Worm (Caenorhabditis elegans) whole organism, late embryonic: ENCODE results near the gene T24A6.20.
"Not testable (repeated sequence)": the region's sequence is repeated elsewhere in the genome, so short reads cannot be mapped to it uniquely, and the experiment has no call there.

Experiments used
- T23F11.4 ChIP-seq: fragments of 200-800 bp; sonication (Bioruptor generic); optimal IDR thresholded peaks from 2 replicates; lab custom pipeline; 2018; ENCODE audit warnings: mild to moderate bottlenecking, missing genetic modification characterization, missing compliant biosample characterization
- ama-1 ChIP-seq: fragments of 150-350 bp; optimal IDR thresholded peaks from 2 replicates; lab custom pipeline; 2014
- ceh-14 ChIP-seq: sonication (generic microtip); optimal IDR thresholded peaks from 2 replicates; lab custom pipeline; 2016; ENCODE audit warnings: missing genotype, missing genetic modification characterization, missing compliant biosample characterization
- ceh-18 ChIP-seq: sonication (generic microtip); optimal IDR thresholded peaks from 2 replicates; lab custom pipeline; 2016; ENCODE audit warnings: missing genetic modification characterization, missing compliant biosample characterization
- ceh-19 ChIP-seq: fragments of 200-800 bp; sonication (Bioruptor generic); optimal IDR thresholded peaks from 2 replicates; lab custom pipeline; 2018; ENCODE audit warnings: mild to moderate bottlenecking, missing genetic modification characterization, missing compliant biosample characterization
- ceh-2 ChIP-seq: sonication (generic microtip); optimal IDR thresholded peaks from 2 replicates; lab custom pipeline; 2016; ENCODE audit warnings: missing genotype, missing genetic modification characterization, missing compliant biosample characterization
- ceh-45 ChIP-seq: fragments of 200-800 bp; sonication (Bioruptor generic); IDR thresholded peaks from 2 replicates; pipeline ENCODE4 v1.3.6; 2022; ENCODE audit warnings: missing genetic modification reagents, missing genetic modification characterization, missing compliant biosample characterization
- che-1 ChIP-seq: sonication (generic microtip); optimal IDR thresholded peaks from 2 replicates; lab custom pipeline; 2016; ENCODE audit warnings: mild to moderate bottlenecking, missing genetic modification characterization, missing compliant biosample characterization
- dve-1 ChIP-seq: sonication (generic microtip); optimal IDR thresholded peaks from 2 replicates; lab custom pipeline; 2017; ENCODE audit warnings: antibody characterized with exemption, mild to moderate bottlenecking, missing genetic modification characterization, missing compliant biosample characterization
- elt-2 ChIP-seq: sonication (generic microtip); optimal IDR thresholded peaks from 2 replicates; lab custom pipeline; 2016; ENCODE audit warnings: missing genetic modification reagents, missing genetic modification characterization, missing compliant biosample characterization
- eyg-1 ChIP-seq: sonication (generic microtip); optimal IDR thresholded peaks from 2 replicates; lab custom pipeline; 2016; ENCODE audit warnings: missing genotype, missing genetic modification characterization, missing compliant biosample characterization
- fax-1 ChIP-seq: sonication (generic microtip); optimal IDR thresholded peaks from 2 replicates; lab custom pipeline; 2016; ENCODE audit warnings: missing genotype, missing genetic modification characterization, missing compliant biosample characterization
- hlh-13 ChIP-seq: fragments of 200-800 bp; sonication (Bioruptor generic); optimal IDR thresholded peaks from 2 replicates; lab custom pipeline; 2018; ENCODE audit warnings: mild to moderate bottlenecking, missing genetic modification characterization, missing compliant biosample characterization
- hlh-6 ChIP-seq: sonication (generic microtip); optimal IDR thresholded peaks from 2 replicates; lab custom pipeline; 2016; ENCODE audit warnings: missing genotype, missing genetic modification characterization, missing compliant biosample characterization
- lin-11 ChIP-seq: fragments of 200-800 bp; sonication (Bioruptor generic); optimal IDR thresholded peaks from 2 replicates; lab custom pipeline; 2018; ENCODE audit warnings: mild to moderate bottlenecking, missing genetic modification characterization, missing compliant biosample characterization
- nfya-1 ChIP-seq: sonication (generic microtip); optimal IDR thresholded peaks from 2 replicates; lab custom pipeline; 2017; ENCODE audit warnings: missing genetic modification characterization, mild to moderate bottlenecking, missing compliant biosample characterization, antibody characterized with exemption, moderate library complexity
- npax-4 ChIP-seq: sonication (generic microtip); optimal IDR thresholded peaks from 2 replicates; lab custom pipeline; 2016; ENCODE audit warnings: missing genetic modification characterization, missing compliant biosample characterization
- pat-9 ChIP-seq: fragments of 200-800 bp; sonication (Bioruptor generic); optimal IDR thresholded peaks from 2 replicates; lab custom pipeline; 2018; ENCODE audit warnings: mild to moderate bottlenecking, missing genetic modification characterization, moderate library complexity, missing compliant biosample characterization
- pax-1 ChIP-seq: fragments of 150-350 bp; optimal IDR thresholded peaks from 2 replicates; lab custom pipeline; 2014; ENCODE audit warnings: missing biosample characterization, missing genetic modification characterization
- pros-1 ChIP-seq: fragments of 150-350 bp; optimal IDR thresholded peaks from 2 replicates; lab custom pipeline; 2014; ENCODE audit warnings: missing biosample characterization, missing genetic modification reagents, missing genetic modification characterization
- ref-2 ChIP-seq: sonication (generic microtip); optimal IDR thresholded peaks from 2 replicates; lab custom pipeline; 2016; ENCODE audit warnings: missing genetic modification characterization, missing compliant biosample characterization
- rnt-1 ChIP-seq: sonication (generic microtip); optimal IDR thresholded peaks from 2 replicates; lab custom pipeline; 2016; ENCODE audit warnings: missing genetic modification characterization, missing compliant biosample characterization
- sox-4 ChIP-seq: sonication (generic microtip); optimal IDR thresholded peaks from 2 replicates; lab custom pipeline; 2017; ENCODE audit warnings: mild to moderate bottlenecking, missing genetic modification characterization, inconsistent platforms, missing compliant biosample characterization
- syd-9 ChIP-seq: sonication (generic microtip); optimal IDR thresholded peaks from 2 replicates; lab custom pipeline; 2016; ENCODE audit warnings: mild to moderate bottlenecking, missing genetic modification characterization, moderate library complexity, missing compliant biosample characterization
- tbx-7 ChIP-seq: sonication (generic microtip); optimal IDR thresholded peaks from 2 replicates; lab custom pipeline; 2016; ENCODE audit warnings: missing genotype, missing genetic modification characterization, missing compliant biosample characterization
- unc-42 ChIP-seq: sonication (generic microtip); optimal IDR thresholded peaks from 2 replicates; lab custom pipeline; 2016; ENCODE audit warnings: missing genotype, missing genetic modification characterization, missing compliant biosample characterization
- unc-55 ChIP-seq: sonication (generic microtip); optimal IDR thresholded peaks from 2 replicates; lab custom pipeline; 2017; ENCODE audit warnings: missing biosample characterization, missing genetic modification reagents, missing genetic modification characterization
- zip-5 ChIP-seq: sonication (generic microtip); optimal IDR thresholded peaks from 2 replicates; lab custom pipeline; 2016; ENCODE audit warnings: missing genetic modification characterization, missing compliant biosample characterization
- ztf-16 ChIP-seq: sonication (generic microtip); optimal IDR thresholded peaks from 2 replicates; lab custom pipeline; 2017; ENCODE audit warnings: missing genetic modification characterization, missing compliant biosample characterization

T24A6.20 gene

DNA sequence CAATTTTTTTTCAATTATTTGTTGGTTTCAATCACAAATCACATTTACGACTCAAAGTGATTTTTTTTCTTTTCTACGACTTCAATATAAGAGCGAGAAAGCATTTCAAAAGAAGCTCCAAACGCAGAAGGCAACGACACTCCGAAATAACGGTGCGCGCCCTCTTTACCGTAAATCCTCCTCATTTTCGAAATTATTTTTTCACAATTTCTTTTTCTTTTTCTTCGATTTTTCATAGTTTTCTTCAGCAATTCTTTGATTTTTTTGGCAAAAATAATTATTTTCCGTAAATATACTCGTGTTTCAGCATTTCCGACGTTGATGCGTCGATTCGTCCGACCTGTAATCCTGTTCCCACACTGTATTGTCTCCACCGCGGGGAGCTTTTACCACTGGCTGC, 17.8 kb downstream of the T24A6.20 start, which contains the start of gene F40C5.2:
TSS of gene F40C5.2 (plus strand) at position 301 of the 400 bp plus-strand sequence.
- not testable (repeated sequence) for TF ChIP-seq npax-4 (tag; lab: Kevin White, UChicago); lin-11; dve-1 (tag; lab: Kevin White, UChicago)

DNA sequence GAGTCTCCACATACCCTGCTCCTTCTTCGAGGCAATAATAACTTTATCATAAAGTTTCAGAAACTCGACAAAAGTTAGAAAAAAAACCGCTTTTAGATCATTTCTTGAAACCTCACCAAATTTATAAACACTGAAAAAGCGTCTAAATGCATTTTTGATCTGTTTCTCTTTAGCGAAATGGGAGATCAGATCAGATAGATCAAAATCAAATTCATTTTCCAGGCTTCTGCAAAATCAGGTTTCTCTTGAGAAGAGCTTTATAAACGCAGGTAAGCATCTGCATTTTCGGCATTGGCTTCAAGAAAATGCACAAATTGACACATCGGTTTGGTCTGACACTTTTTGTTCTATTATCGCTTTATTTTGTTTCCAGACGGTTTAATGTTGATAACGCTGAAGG, 19.5 kb downstream of the T24A6.20 start, which contains the start of gene F40C5.1:
TSS of gene F40C5.1 (plus strand) at position 301 of the 400 bp plus-strand sequence.
- not testable (repeated sequence) for TF ChIP-seq ceh-19 (GFP tag; lab: Kevin White, UChicago); ama-1 (lab: Kevin White, UChicago); hlh-13

DNA sequence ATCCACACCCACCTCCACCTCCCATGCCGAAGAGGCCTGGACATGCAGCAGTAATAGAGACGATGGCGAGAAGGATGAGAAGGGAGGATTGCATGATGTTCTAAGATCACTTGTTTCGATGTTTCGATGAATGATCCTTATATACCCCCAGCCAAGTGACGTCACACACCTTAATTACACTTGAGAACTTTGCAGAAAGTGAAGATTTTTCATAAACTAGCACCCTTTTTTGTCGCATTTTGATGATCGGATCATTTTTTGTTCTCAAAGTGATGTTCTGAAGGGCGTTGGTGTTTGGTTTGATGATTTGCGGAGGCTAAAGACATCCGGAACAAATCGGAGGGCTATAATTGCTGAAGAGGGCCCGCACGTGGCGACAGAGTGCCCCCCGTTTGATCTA, 22.8 kb downstream of the T24A6.20 start, which contains the start of gene grl-27:
TSS of gene grl-27 (minus strand) at position 101 of the 400 bp plus-strand sequence.
- no peak for TF ChIP-seq unc-55 (GFP tag; lab: Kevin White, UChicago)
- TF ChIP-seq ztf-16 (tag; lab: Kevin White, UChicago) = no peak
- TF ChIP-seq nfya-1 (tag; lab: Kevin White, UChicago) = no peak
- TF ChIP-seq pros-1 (tag; lab: Kevin White, UChicago) = no peak
- no peak for TF ChIP-seq dve-1 (tag; lab: Kevin White, UChicago)
- no peak for TF ChIP-seq pat-9 (tag; lab: Kevin White, UChicago)
- no peak for TF ChIP-seq sox-4 (tag; lab: Kevin White, UChicago)
- TF ChIP-seq ref-2 (tag; lab: Kevin White, UChicago) = no peak
- no peak for TF ChIP-seq lin-11
- TF ChIP-seq syd-9 (tag; lab: Kevin White, UChicago) = no peak
- no peak for TF ChIP-seq ceh-45
- no peak for TF ChIP-seq rnt-1
- no peak for TF ChIP-seq ceh-2 (tag; lab: Kevin White, UChicago)

DNA sequence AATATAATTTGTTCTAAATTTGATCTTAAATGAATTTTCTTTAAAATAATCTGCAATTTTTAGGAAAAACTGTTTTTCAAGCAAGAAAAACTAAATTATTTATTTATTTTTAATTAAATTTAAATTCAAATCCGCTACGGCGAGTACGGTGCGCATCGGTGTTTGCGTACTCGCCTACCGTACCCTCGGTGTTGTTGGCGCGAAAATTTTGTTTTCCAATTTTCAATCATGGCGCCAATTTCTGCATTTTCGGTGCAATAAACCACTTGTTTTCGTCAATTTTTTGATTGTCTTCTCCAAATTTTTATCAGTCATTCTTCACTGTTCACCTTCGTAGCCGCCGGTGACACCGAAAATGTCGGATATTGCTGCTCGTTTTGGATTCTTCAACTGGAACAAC, 25.9 kb downstream of the T24A6.20 start, which contains the start of gene pygl-1:
TSS of gene pygl-1 (plus strand) at position 211 of the 400 bp plus-strand sequence.
- TF ChIP-seq pax-1 (tag; lab: Kevin White, UChicago) = no peak

DNA sequence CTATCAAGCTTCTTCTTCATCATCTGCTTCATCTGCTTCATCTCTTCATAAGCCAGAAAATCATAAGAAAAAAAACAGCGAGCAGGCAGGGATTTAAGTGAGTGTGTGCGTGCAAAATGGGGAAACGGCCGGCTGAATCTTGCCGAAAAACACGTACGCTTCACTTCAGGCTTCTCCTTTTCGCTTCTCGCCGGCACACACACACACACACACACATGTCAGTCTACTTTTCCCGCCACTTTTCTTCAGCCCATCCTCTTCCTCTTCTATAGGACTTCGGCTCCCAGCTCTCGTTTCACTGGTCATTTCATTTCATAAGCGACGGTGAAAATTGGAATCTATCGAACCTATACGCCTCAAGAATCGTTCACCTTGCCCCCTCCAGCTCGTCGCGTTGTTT, 26.3 kb downstream of the T24A6.20 start:
- TF ChIP-seq che-1 (no peak), zip-5 (tag; lab: Kevin White, UChicago) (no peak), T23F11.4 (no peak), elt-2 (no peak), ref-2 (tag; lab: Kevin White, UChicago) (no peak), fax-1 (tag; lab: Kevin White, UChicago) (no peak), unc-42 (tag; lab: Kevin White, UChicago) (no peak)

DNA sequence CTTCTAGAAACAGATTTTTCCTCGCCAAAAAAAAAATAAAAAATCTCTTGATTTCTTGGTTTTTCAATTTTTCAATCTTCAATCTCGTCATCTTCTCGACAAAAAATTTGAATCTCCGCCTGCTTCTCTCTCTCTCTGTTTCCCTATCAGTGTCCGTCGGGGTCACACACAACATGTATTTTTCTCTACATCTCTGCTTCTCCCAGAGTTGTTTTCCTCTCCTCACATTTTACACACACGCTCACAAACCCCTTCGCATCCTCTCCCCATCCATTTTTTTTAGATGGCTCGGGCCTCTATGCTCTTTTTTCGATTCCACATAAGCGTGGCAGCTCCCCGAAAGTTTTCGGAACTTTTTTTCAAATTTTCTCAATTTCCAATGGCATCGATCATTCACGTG, 26.9 kb downstream of the T24A6.20 start:
- no peak for TF ChIP-seq hlh-6
- TF ChIP-seq tbx-7 (tag; lab: Kevin White, UChicago) = no peak
- no peak for TF ChIP-seq ceh-14
- peak; percentile 41 for TF ChIP-seq ceh-18 (tag; lab: Kevin White, UChicago)
- peak; percentile 9 for TF ChIP-seq nfya-1 (tag; lab: Kevin White, UChicago)
- TF ChIP-seq unc-55 (GFP tag; lab: Kevin White, UChicago) = peak; percentile 2

DNA sequence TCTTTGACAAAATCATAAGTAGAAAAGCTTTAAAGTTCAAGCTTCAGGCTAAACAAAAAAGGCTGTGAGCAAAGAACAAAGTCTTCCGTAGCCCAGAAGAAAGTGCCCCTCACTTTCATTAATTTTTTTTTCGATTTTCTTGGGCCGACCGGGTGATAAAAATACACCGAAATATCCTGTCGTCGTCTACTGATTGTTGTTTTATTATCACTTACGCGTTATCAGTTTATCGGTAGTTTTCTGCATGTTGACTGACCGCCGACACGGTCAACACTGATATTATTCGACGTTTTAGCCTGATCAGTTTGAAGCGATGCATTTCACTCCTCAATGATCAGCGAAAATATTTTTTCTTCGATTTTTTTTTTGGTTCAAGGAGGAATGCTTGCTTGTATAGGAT, 27.5 kb downstream of the T24A6.20 start:
- TF ChIP-seq eyg-1 = no peak
- peak; percentile 88 for TF ChIP-seq elt-2
